Worm (Caenorhabditis elegans) whole organism, L2 larva: ENCODE results near the gene T25B2.3.

Source experiments
- blmp-1 ChIP-seq: sonication (generic microtip); optimal IDR thresholded peaks from 2 replicates; lab custom pipeline; 2017; ENCODE audit warnings: missing genetic modification characterization, mild to moderate bottlenecking, missing compliant biosample characterization, antibody characterized with exemption, moderate library complexity; ENCODE audit not compliant: insufficient read depth
- gmeb-1 ChIP-seq: fragments of 150-350 bp; optimal IDR thresholded peaks from 2 replicates; lab custom pipeline; 2014; ENCODE audit warnings: missing biosample characterization, missing genetic modification characterization
- mdl-1 ChIP-seq, 2 experiments: fragments of 150-350 bp in 1 of 2; sonication (generic microtip) in 1 of 2; optimal IDR thresholded peaks; 2 replicates each; lab custom pipeline; 2017; ENCODE audit warnings: missing biosample characterization in 2 of 2, missing genetic modification characterization in 2 of 2
- nhr-237 ChIP-seq: fragments of 150-350 bp; optimal IDR thresholded peaks from 2 replicates; lab custom pipeline; 2014; ENCODE audit warnings: missing biosample characterization, missing genetic modification characterization
- peb-1 ChIP-seq: fragments of 150-350 bp; optimal IDR thresholded peaks from 2 replicates; lab custom pipeline; 2014; ENCODE audit warnings: missing biosample characterization, missing genetic modification characterization
- ztf-11 ChIP-seq: sonication (generic microtip); optimal IDR thresholded peaks from 2 replicates; lab custom pipeline; 2017; ENCODE audit warnings: missing biosample characterization, missing genetic modification characterization

DNA sequence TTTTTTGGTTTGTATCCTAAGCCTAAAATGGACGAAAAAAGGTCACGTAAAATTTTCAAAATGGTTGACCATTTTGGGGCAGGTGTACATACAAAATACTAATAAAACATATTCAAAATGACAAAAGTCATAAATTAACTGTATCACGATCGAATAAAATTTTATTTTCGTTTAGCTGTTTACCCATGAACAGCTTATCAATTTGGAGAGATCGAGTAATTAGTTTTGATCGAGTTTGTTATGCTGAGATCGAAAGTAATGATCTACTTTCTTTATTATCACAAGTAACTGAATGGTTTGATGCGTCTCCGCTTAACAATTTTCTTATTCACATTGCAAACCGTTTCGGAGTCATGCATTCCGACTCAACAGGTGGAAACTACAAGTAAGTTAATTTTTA, 11.9 kb downstream of the T25B2.3 start, which contains the start of gene T13C5.10:
- no peak for TF ChIP-seq ztf-11 (tag; lab: Kevin White, UChicago)
- no peak for TF ChIP-seq nhr-237 (tag; lab: Kevin White, UChicago)
- TF ChIP-seq blmp-1 (tag; lab: Kevin White, UChicago), result no peak
- TF ChIP-seq mdl-1 (tag; optimal IDR thresholded peaks at IDR 0.05; lab: Kevin White, UChicago), result no peak
- TF ChIP-seq gmeb-1 (tag; lab: Kevin White, UChicago), result no peak
- no peak for TF ChIP-seq peb-1 (tag; lab: Kevin White, UChicago)
